Worm (Caenorhabditis elegans) whole organism, L2 larva: ENCODE data around the gene R07E5.19.

Source experiments
- R02D3.7 ChIP-seq: fragments of 150-350 bp; optimal IDR thresholded peaks from 2 replicates; lab custom pipeline; 2014; ENCODE audit warnings: missing biosample characterization, missing genetic modification characterization
- blmp-1 ChIP-seq: sonication (generic microtip); optimal IDR thresholded peaks from 2 replicates; lab custom pipeline; 2017; ENCODE audit warnings: missing genetic modification characterization, mild to moderate bottlenecking, missing compliant biosample characterization, antibody characterized with exemption, moderate library complexity; ENCODE audit not compliant: insufficient read depth
- ceh-82 ChIP-seq: fragments of 150-350 bp; optimal IDR thresholded peaks from 2 replicates; lab custom pipeline; 2014; ENCODE audit warnings: missing biosample characterization, missing genetic modification characterization
- dmd-4 ChIP-seq: sonication (generic microtip); optimal IDR thresholded peaks from 2 replicates; lab custom pipeline; 2017; ENCODE audit warnings: missing biosample characterization, missing genetic modification characterization
- lin-13 ChIP-seq: fragments of 150-350 bp; optimal IDR thresholded peaks from 2 replicates; lab custom pipeline; 2014; ENCODE audit warnings: missing biosample characterization, missing genetic modification reagents, missing genetic modification characterization
- mbf-1 ChIP-seq: sonication (generic microtip); optimal IDR thresholded peaks from 2 replicates; lab custom pipeline; 2017; ENCODE audit warnings: missing biosample characterization, missing genetic modification characterization
- nhr-23 ChIP-seq: fragments of 150-350 bp; optimal IDR thresholded peaks from 2 replicates; lab custom pipeline; 2014; ENCODE audit warnings: missing biosample characterization, missing genetic modification reagents, missing genetic modification characterization
- nhr-6 ChIP-seq: fragments of 150-350 bp; optimal IDR thresholded peaks from 2 replicates; lab custom pipeline; 2014; ENCODE audit warnings: missing biosample characterization, missing genetic modification characterization
- skn-1 ChIP-seq: sonication (generic microtip); optimal IDR thresholded peaks from 2 replicates; lab custom pipeline; 2017; ENCODE audit warnings: missing biosample characterization, missing genetic modification characterization
- sma-3 ChIP-seq: sonication (generic microtip); optimal IDR thresholded peaks from 2 replicates; lab custom pipeline; 2016; ENCODE audit warnings: missing genetic modification reagents, missing genetic modification characterization, missing compliant biosample characterization
- ztf-4 ChIP-seq: fragments of 150-350 bp; optimal IDR thresholded peaks from 2 replicates; lab custom pipeline; 2014; ENCODE audit warnings: missing biosample characterization, missing genetic modification characterization

- TF ChIP-seq blmp-1 (tag; lab: Kevin White, UChicago) (no peak), ztf-4 (tag; lab: Kevin White, UChicago) (no peak), mbf-1 (no peak), skn-1 (tag; lab: Kevin White, UChicago) (no peak), ceh-82 (no peak), lin-13 (GFP tag; lab: Kevin White, UChicago) (no peak), dmd-4 (tag; lab: Kevin White, UChicago) (no peak), R02D3.7 (tag; lab: Kevin White, UChicago) (no peak), nhr-6 (no peak), sma-3 (GFP tag; lab: Kevin White, UChicago) (no peak), nhr-23 (tag; lab: Kevin White, UChicago) (no peak)
Observed at ce11 chrIII:4452749-4453148, 34.9 kb upstream of the R07E5.19 start.
